Fruit fly (Drosophila melanogaster): ENCODE results near the gene CG34164.

Gene CG34164

dm6 chr2L:12011682-12012655 lies 44.2 kb upstream of the CG34164 start (continued):
- TF ChIP-seq gsb-n (tag; optimal IDR thresholded peaks at IDR 0.05) (no peak), tna (GFP tag; IDR thresholded peaks at IDR 0.05; ENCODE audit: partially characterized antibody) (no peak), hth (optimal IDR thresholded peaks at IDR 0.05) (no peak), CG6854 (GFP tag; optimal IDR thresholded peaks at IDR 0.05) (peak; percentile 39), CG7271 (tag; optimal IDR thresholded peaks at IDR 0.05) (peak; percentile 30), dmrt11E (tag; optimal IDR thresholded peaks at IDR 0.05) (no peak), fd64A (GFP tag; optimal IDR thresholded peaks at IDR 0.05) (peak; percentile 52), BtbVII (GFP tag; optimal IDR thresholded peaks at IDR 0.05) (peak; percentile 19), ind (GFP tag; optimal IDR thresholded peaks at IDR 0.05) (peak; percentile 84), cas (GFP tag; IDR thresholded peaks at IDR 0.05) (no peak), CG9437 (GFP tag; optimal IDR thresholded peaks at IDR 0.05) (no peak), CG11695 (GFP tag; IDR thresholded peaks at IDR 0.05) (no peak), CG8281 (tag; optimal IDR thresholded peaks at IDR 0.05) (peak; percentile 26), CG12769 (tag; optimal IDR thresholded peaks at IDR 0.05) (peak; percentile 98), CG4820 (GFP tag; optimal IDR thresholded peaks at IDR 0.05) (peak; percentile 54), CG17829 (tag; optimal IDR thresholded peaks at IDR 0.05) (peak; percentile 98), peb (GFP tag; IDR thresholded peaks at IDR 0.05) (no peak), ERR (GFP tag; optimal IDR thresholded peaks at IDR 0.05) (peak; percentile 87), CG10565 (GFP tag; optimal IDR thresholded peaks at IDR 0.05) (no peak), Nf-YB (GFP tag; optimal IDR thresholded peaks at IDR 0.05) (peak; percentile 88), Usf (GFP tag; optimal IDR thresholded peaks at IDR 0.05) (peak; percentile 30), CG6272 (GFP tag; IDR thresholded peaks at IDR 0.05) (peak; percentile 80), row (GFP tag; IDR thresholded peaks at IDR 0.05) (no peak), B-H1 (GFP tag; IDR thresholded peaks at IDR 0.05) (no peak), CG2116 (GFP tag; optimal IDR thresholded peaks at IDR 0.05) (peak; percentile 21), CG17912 (GFP tag; optimal IDR thresholded peaks at IDR 0.05) (peak; percentile 6), CG12236 (GFP tag; optimal IDR thresholded peaks at IDR 0.05) (peak; percentile 4), Drgx (GFP tag; IDR thresholded peaks at IDR 0.05) (no peak), CG12942 (GFP tag; optimal IDR thresholded peaks at IDR 0.05) (peak; percentile 26), lola (GFP tag; optimal IDR thresholded peaks at IDR 0.05) (no peak), Fer1 (GFP tag; optimal IDR thresholded peaks at IDR 0.05) (peak; percentile 90), eyg (GFP tag; optimal IDR thresholded peaks at IDR 0.05) (peak; percentile 57), unpg (GFP tag; optimal IDR thresholded peaks at IDR 0.05) (peak; percentile 57), Xbp1 (GFP tag; optimal IDR thresholded peaks at IDR 0.05) (peak; percentile 77), sens (GFP tag) (peak; percentile 97), Pdp1 (GFP tag; optimal IDR thresholded peaks at IDR 0.05) (peak; percentile 72 to 94), CG11247 (GFP tag; IDR thresholded peaks at IDR 0.05) (no peak), grau (tag; optimal IDR thresholded peaks at IDR 0.05) (peak; percentile 72), danr (GFP tag; IDR thresholded peaks at IDR 0.05) (no peak), chm (GFP tag; IDR thresholded peaks at IDR 0.05) (no peak), dysf (GFP tag; IDR thresholded peaks at IDR 0.05) (no peak), bab2 (GFP tag; optimal IDR thresholded peaks at IDR 0.05) (peak; percentile 62), CG4282 (GFP tag; optimal IDR thresholded peaks at IDR 0.05) (no peak), tx (GFP tag; optimal IDR thresholded peaks at IDR 0.05) (peak; percentile 71), schlank (tag; optimal IDR thresholded peaks at IDR 0.05) (peak; percentile 54), toy (GFP tag; IDR thresholded peaks at IDR 0.05) (no peak), Stat92E (GFP tag; optimal IDR thresholded peaks at IDR 0.05) (peak in 1 of 3 experiments; percentile 74), odd (GFP tag; optimal IDR thresholded peaks at IDR 0.05) (peak; percentile 20), CG42726 (GFP tag; IDR thresholded peaks at IDR 0.05; ENCODE audit: partially characterized antibody) (no peak)
